Fruit fly (Drosophila melanogaster) ovary, adult (tissue): ENCODE measurements around the gene Muc30E.

ENCODE experiments used
- CG17801 ChIP-seq: fragments of 200-800 bp; optimal IDR thresholded peaks from 2 replicates; lab custom pipeline; 2019; ENCODE audit warnings: missing biosample characterization, mild to moderate bottlenecking, missing genetic modification characterization, moderate library complexity; ENCODE audit not compliant: partially characterized antibody

Muc30E gene

DNA sequence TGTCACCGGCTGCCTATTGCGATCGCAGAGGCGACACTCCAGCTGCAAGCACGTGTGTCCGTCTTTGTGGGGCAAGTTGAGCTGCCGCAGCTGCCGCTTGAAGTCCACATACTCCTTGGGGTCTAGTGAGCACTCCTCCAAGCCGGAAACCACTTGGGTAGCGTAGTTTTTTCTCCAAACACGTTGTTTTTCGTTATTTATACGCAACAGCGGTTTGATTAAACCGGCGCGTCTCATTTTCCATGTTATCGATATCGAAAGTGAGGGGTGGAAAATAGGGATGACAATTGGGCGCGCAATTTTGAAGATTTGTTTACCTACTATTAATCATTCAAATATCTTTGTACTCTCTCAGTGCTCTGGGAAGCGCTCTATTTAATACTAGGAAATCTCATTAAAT is 9.7 kb downstream of the Muc30E start, which contains the start of gene mtDNA-helicase:
mtDNA-helicase (minus strand) TSS at position 264 of the 400 bp plus-strand sequence.
- TF ChIP-seq CG17801 (GFP tag; lab: Kevin White, UChicago): no peak

DNA sequence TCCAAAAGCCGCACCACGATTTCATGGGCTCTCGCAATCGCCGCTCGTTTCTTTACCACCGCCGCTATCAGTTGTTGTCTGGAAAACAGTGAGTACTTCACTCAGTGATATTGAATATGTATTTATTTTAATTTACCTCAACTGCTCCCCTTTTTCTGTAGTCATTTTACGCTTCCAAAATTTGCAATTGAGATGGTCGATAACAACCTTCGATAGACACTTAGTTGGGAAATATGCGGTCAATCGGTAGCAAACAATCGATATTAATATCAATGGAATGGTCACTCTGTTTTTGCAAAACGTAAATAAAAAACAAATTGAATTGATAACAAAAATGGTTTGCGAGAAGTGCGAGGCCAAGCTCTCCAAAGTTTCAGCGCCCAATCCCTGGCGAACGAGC is 12.4 kb downstream of the Muc30E start, which contains the start of the genes CG34183 and CG4537:
CG34183 (minus strand) TSS at position 197 of the 400 bp plus-strand sequence.
CG4537 (plus strand) TSS at position 310 of the 400 bp plus-strand sequence.
- TF ChIP-seq CG17801 (GFP tag; lab: Kevin White, UChicago): peak; percentile 71

DNA sequence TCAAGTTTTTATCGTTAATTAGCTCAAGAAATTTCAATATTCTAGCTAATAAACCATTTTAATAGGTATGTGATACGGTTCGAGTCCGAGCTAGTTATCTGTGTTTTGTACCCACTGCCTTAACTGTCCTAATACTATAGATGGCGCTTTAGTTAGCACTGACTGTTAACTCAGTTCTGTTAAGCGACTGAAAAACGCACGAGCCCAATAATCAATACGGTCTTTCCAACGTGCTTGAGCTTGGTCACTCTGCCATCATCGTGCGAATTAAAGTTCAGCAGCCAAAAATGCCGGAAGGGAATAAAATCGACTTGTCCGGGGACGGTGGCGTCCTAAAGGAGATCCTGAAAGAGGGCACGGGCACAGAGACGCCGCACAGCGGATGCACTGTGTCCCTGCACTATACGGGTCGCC is 15.1 kb downstream of the Muc30E start, which contains the start of gene Fkbp59:
Fkbp59 (plus strand) TSS at position 150 of the 414 bp plus-strand sequence.
- TF ChIP-seq CG17801 (GFP tag; lab: Kevin White, UChicago): no peak

DNA sequence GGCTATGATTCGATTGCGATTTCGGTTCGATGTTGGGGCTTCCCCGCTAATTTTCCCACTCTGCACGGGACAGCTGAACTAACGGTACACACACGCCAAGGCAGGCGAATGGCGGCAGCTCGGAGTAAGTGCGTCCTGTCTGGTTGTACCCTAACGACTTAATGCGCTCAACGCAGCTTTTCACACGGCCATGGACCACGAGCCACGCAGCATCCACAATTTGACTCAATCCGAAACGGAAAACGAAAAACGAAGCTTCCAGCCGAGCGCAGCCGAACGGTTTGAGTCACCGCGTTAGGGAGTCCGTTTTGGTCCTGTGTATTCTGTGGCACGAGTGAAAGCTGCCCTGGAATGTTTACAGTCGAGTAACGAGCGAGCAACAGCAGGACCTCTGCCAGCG is 16.8 kb downstream of the Muc30E start, which contains the start of gene nAChRalpha6:
nAChRalpha6 (minus strand) TSS at position 165 of the 400 bp plus-strand sequence.
- no peak for TF ChIP-seq CG17801 (GFP tag; lab: Kevin White, UChicago)

dm6 chr2L:9882393-9882971 is 20.4 kb downstream of the Muc30E start:
- no peak for TF ChIP-seq CG17801 (GFP tag; lab: Kevin White, UChicago)

DNA sequence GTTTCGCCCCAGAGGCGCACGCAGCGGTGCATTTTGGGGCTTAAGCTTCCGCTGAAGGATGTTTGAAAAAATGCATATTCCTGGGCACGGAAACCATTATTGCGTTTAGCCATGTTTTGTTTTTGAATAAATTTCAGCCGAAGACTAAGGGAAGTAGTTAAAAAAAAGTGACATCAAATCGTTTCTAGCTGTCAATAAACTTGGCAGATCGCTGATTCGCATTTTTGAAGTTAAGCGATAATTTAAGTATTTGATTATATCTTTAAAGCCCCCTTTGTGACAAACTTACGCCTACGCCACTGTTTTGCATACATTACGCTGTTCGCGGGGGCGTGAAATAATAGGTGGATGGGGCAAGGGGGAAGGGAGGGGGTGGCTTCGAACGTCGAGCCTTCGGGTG is 38.6 kb downstream of the Muc30E start:
- TF ChIP-seq CG17801 (GFP tag; lab: Kevin White, UChicago): no peak

- no peak for TF ChIP-seq CG17801 (GFP tag; lab: Kevin White, UChicago)
These were observed 39.4 kb downstream of the Muc30E start for dm6 chr2L:9863479-9863878.

DNA sequence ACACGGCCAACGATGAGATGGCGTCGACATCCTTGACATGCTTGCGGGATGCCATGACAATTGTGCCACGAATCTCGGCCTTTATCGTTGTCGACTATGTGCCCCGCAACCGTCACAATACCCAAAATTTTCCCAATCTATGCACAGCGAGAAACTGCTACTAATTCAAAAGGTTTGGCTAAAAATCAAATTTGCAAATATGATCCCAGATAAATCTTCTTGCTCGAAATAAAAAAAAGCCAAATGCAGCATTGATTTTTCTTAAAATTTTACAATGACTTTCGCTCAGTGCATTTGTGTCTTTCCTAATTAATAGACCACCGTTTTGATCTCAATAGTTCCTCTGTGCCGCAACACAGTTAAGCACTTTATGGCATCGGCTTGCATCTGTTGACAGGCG is 40.0 kb downstream of the Muc30E start:
- TF ChIP-seq CG17801 (GFP tag; lab: Kevin White, UChicago): no peak

DNA sequence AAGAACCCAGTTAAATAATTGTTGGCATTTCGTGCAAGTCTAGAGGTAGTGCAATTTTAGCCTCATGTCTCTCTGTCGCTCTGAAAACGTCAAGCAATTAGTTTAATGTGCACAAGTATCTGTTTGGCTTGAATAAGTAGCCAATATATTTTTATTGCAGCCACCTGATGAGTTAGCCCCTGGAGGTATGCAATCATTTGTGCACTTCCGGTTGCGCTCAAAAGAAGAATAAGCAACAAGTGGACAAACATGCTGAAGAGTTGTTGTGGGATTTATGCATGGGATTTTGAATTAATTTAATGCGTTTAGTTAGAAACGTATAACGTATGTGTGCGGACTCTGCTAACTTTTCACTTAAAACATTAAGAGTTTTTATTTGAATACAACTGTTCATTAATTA is 52.1 kb downstream of the Muc30E start:
- no peak for TF ChIP-seq CG17801 (GFP tag; lab: Kevin White, UChicago)
